Fruit fly (Drosophila melanogaster) whole organism, prepupa: ENCODE results near the gene CG6650.

ENCODE experiments used
- Blimp-1 ChIP-seq: fragments of 200-800 bp; sonication (Bioruptor generic); optimal IDR thresholded peaks from 3 replicates; lab custom pipeline; 2017; ENCODE audit warnings: missing biosample characterization, missing genetic modification characterization, mild to moderate bottlenecking, moderate library complexity, missing genetic modification reagents
- CG10631 ChIP-seq: fragments of 200-800 bp; sonication (Bioruptor generic); optimal IDR thresholded peaks from 2 replicates; lab custom pipeline; 2016; ENCODE audit warnings: missing biosample characterization, missing genetic modification characterization
- CG10669 ChIP-seq: fragments of 200-800 bp; sonication (Bioruptor generic); optimal IDR thresholded peaks from 3 replicates; lab custom pipeline; 2018; ENCODE audit warnings: missing biosample characterization, mild to moderate bottlenecking, missing genetic modification characterization, moderate library complexity
- CG11762 ChIP-seq: fragments of 200-800 bp; sonication (Bioruptor generic); optimal IDR thresholded peaks from 3 replicates; lab custom pipeline; 2016; ENCODE audit warnings: missing biosample characterization, missing genetic modification characterization; ENCODE audit not compliant: insufficient read depth
- CG11902 ChIP-seq: fragments of 200-800 bp; sonication (Bioruptor generic); optimal IDR thresholded peaks from 3 replicates; lab custom pipeline; 2016; ENCODE audit warnings: missing biosample characterization, missing genetic modification characterization
- CG15336 ChIP-seq: fragments of 200-800 bp; sonication (Bioruptor generic); IDR thresholded peaks from 2 replicates; pipeline ENCODE4 v1.3.6; 2022; ENCODE audit warnings: missing biosample characterization, missing genetic modification characterization
- CG1621 ChIP-seq: fragments of 200-800 bp; sonication (Bioruptor generic); optimal IDR thresholded peaks from 3 replicates; lab custom pipeline; 2018; ENCODE audit warnings: missing biosample characterization, mild to moderate bottlenecking, missing genetic modification characterization
- CG16779 ChIP-seq: fragments of 200-800 bp; sonication (Bioruptor generic); optimal IDR thresholded peaks from 3 replicates; lab custom pipeline; 2017; ENCODE audit warnings: missing biosample characterization, mild to moderate bottlenecking, missing genetic modification characterization
- CG3032 ChIP-seq: fragments of 200-800 bp; optimal IDR thresholded peaks from 2 replicates; lab custom pipeline; 2019; ENCODE audit warnings: missing biosample characterization, mild to moderate bottlenecking, missing genetic modification characterization, moderate library complexity
- CG31627 ChIP-seq: fragments of 200-800 bp; sonication (Bioruptor generic); optimal IDR thresholded peaks from 3 replicates; lab custom pipeline; 2016; ENCODE audit warnings: missing biosample characterization, missing genetic modification characterization
- CG32006 ChIP-seq: fragments of 200-800 bp; sonication (Bioruptor generic); optimal IDR thresholded peaks from 3 replicates; lab custom pipeline; 2017; ENCODE audit warnings: missing biosample characterization, mild to moderate bottlenecking, missing genetic modification characterization
- CG34406 ChIP-seq: fragments of 200-800 bp; sonication (Bioruptor generic); optimal IDR thresholded peaks from 3 replicates; lab custom pipeline; 2016; ENCODE audit warnings: missing biosample characterization, missing genetic modification characterization
- CG3919 ChIP-seq: fragments of 200-800 bp; sonication (Bioruptor generic); optimal IDR thresholded peaks from 3 replicates; lab custom pipeline; 2016; ENCODE audit warnings: missing biosample characterization, missing genetic modification characterization
- CG4318 ChIP-seq: fragments of 200-800 bp; sonication (Bioruptor generic); optimal IDR thresholded peaks from 3 replicates; lab custom pipeline; 2017; ENCODE audit warnings: missing biosample characterization, mild to moderate bottlenecking, missing genetic modification characterization
- CG6163 ChIP-seq: fragments of 200-800 bp; sonication (Bioruptor generic); IDR thresholded peaks from 3 replicates; pipeline ENCODE4 v1.3.6; 2022; ENCODE audit warnings: missing biosample characterization, missing genetic modification characterization
- CG6276 ChIP-seq: fragments of 200-800 bp; sonication (Bioruptor generic); optimal IDR thresholded peaks from 2 replicates; lab custom pipeline; 2017; ENCODE audit warnings: missing biosample characterization, mild to moderate bottlenecking, missing genetic modification characterization
- CG6792 ChIP-seq: fragments of 200-800 bp; sonication (Bioruptor generic); optimal IDR thresholded peaks from 3 replicates; lab custom pipeline; 2016; ENCODE audit warnings: missing biosample characterization, missing genetic modification characterization
- CG7368 ChIP-seq: fragments of 200-800 bp; sonication (Bioruptor generic); optimal IDR thresholded peaks from 3 replicates; lab custom pipeline; 2016; ENCODE audit warnings: missing biosample characterization, missing genetic modification characterization
- CG8119 ChIP-seq: fragments of 200-800 bp; sonication (Bioruptor generic); IDR thresholded peaks from 3 replicates; pipeline ENCODE4 v1.3.6; 2022; ENCODE audit warnings: missing biosample characterization, missing genetic modification characterization
- CG8319 ChIP-seq: fragments of 200-800 bp; sonication (Bioruptor generic); optimal IDR thresholded peaks from 3 replicates; lab custom pipeline; 2016; ENCODE audit warnings: missing biosample characterization, missing genetic modification characterization
- CG8632 ChIP-seq: fragments of 200-800 bp; sonication (Bioruptor generic); optimal IDR thresholded peaks from 3 replicates; lab custom pipeline; 2016; ENCODE audit warnings: missing biosample characterization, missing genetic modification characterization
- CG9139 ChIP-seq: fragments of 200-800 bp; sonication (Bioruptor generic); optimal IDR thresholded peaks from 3 replicates; lab custom pipeline; 2017; ENCODE audit warnings: missing biosample characterization, mild to moderate bottlenecking, missing genetic modification characterization
- Eip75B ChIP-seq: fragments of 200-800 bp; sonication (Bioruptor generic); optimal IDR thresholded peaks from 3 replicates; lab custom pipeline; 2016; ENCODE audit warnings: missing biosample characterization, missing genetic modification characterization
- Eip78C ChIP-seq: fragments of 200-800 bp; sonication (Bioruptor generic); peaks from one replicate; lab custom pipeline; 2016; ENCODE audit warnings: missing biosample characterization, missing genetic modification characterization
- Eip93F ChIP-seq: fragments of 200-800 bp; sonication (Bioruptor generic); optimal IDR thresholded peaks from 2 replicates; lab custom pipeline; 2016; ENCODE audit warnings: missing biosample characterization, mild to moderate bottlenecking, missing genetic modification characterization
- Ets21C ChIP-seq: fragments of 200-800 bp; sonication (Bioruptor generic); optimal IDR thresholded peaks from 3 replicates; lab custom pipeline; 2016; ENCODE audit warnings: missing biosample characterization, missing genetic modification characterization
- Ets96B ChIP-seq: fragments of 200-800 bp; optimal IDR thresholded peaks from 2 replicates; lab custom pipeline; 2019; ENCODE audit warnings: missing biosample characterization, mild to moderate bottlenecking, missing genetic modification characterization, moderate library complexity
- Gug ChIP-seq: fragments of 200-800 bp; sonication (Bioruptor generic); IDR thresholded peaks from 2 replicates; pipeline ENCODE4 v1.3.6; 2022; ENCODE audit warnings: missing biosample characterization, missing genetic modification characterization
- Hr38 ChIP-seq: sonication (Bioruptor generic); optimal IDR thresholded peaks from 2 replicates; lab custom pipeline; 2016; ENCODE audit warnings: missing biosample characterization, missing genetic modification characterization
- Hr39 ChIP-seq: fragments of 200-800 bp; sonication (Bioruptor generic); optimal IDR thresholded peaks from 2 replicates; lab custom pipeline; 2016; ENCODE audit warnings: missing biosample characterization, missing genetic modification characterization
- Hr4 ChIP-seq: fragments of 200-800 bp; sonication (Bioruptor generic); optimal IDR thresholded peaks from 3 replicates; lab custom pipeline; 2016; ENCODE audit warnings: missing biosample characterization, missing genetic modification characterization
- Lpt ChIP-seq: fragments of 200-800 bp; sonication (Bioruptor generic); optimal IDR thresholded peaks from 3 replicates; lab custom pipeline; 2016; ENCODE audit warnings: missing biosample characterization, missing genetic modification characterization
- Met ChIP-seq: fragments of 200-800 bp; sonication (Bioruptor generic); optimal IDR thresholded peaks from 3 replicates; lab custom pipeline; 2016; ENCODE audit warnings: missing biosample characterization, missing genetic modification characterization
- Sox102F ChIP-seq: fragments of 200-800 bp; sonication (Bioruptor generic); optimal IDR thresholded peaks from 2 replicates; lab custom pipeline; 2016; ENCODE audit warnings: missing biosample characterization, mild to moderate bottlenecking, missing genetic modification characterization
- Sox14 ChIP-seq: fragments of 200-800 bp; sonication (Bioruptor generic); optimal IDR thresholded peaks from 3 replicates; lab custom pipeline; 2016; ENCODE audit warnings: missing biosample characterization, missing genetic modification characterization
- achi ChIP-seq: fragments of 200-800 bp; sonication (Bioruptor generic); optimal IDR thresholded peaks from 3 replicates; lab custom pipeline; 2016; ENCODE audit warnings: missing biosample characterization, missing genetic modification characterization
- acj6 ChIP-seq: fragments of 200-800 bp; sonication (Bioruptor generic); optimal IDR thresholded peaks from 3 replicates; lab custom pipeline; 2016; ENCODE audit warnings: missing biosample characterization, missing genetic modification characterization
- cyc ChIP-seq: fragments of 200-800 bp; sonication (Bioruptor generic); optimal IDR thresholded peaks from 3 replicates; lab custom pipeline; 2016; ENCODE audit warnings: missing biosample characterization, missing genetic modification characterization
- dsx ChIP-seq: fragments of 200-800 bp; optimal IDR thresholded peaks from 3 replicates; lab custom pipeline; 2019; ENCODE audit warnings: missing biosample characterization, mild to moderate bottlenecking, missing genetic modification characterization, moderate library complexity; ENCODE audit not compliant: poor library complexity, severe bottlenecking
- eg ChIP-seq: fragments of 200-800 bp; sonication (Bioruptor generic); IDR thresholded peaks from 3 replicates; pipeline ENCODE4 v1.3.6; 2022; ENCODE audit warnings: missing biosample characterization, missing genetic modification characterization
- esn ChIP-seq: fragments of 200-800 bp; sonication (Bioruptor generic); optimal IDR thresholded peaks from 2 replicates; lab custom pipeline; 2016; ENCODE audit warnings: missing biosample characterization, mild to moderate bottlenecking, missing genetic modification characterization, moderate library complexity
- fd59A ChIP-seq: fragments of 200-800 bp; sonication (Bioruptor generic); optimal IDR thresholded peaks from 2 replicates; lab custom pipeline; 2017; ENCODE audit warnings: missing biosample characterization, mild to moderate bottlenecking, missing genetic modification characterization, missing genetic modification reagents
- fd85E ChIP-seq: fragments of 200-800 bp; sonication (Bioruptor generic); optimal IDR thresholded peaks from 3 replicates; lab custom pipeline; 2016; ENCODE audit warnings: missing biosample characterization, missing genetic modification characterization
- fkh ChIP-seq: fragments of 200-800 bp; sonication (Bioruptor generic); optimal IDR thresholded peaks from 3 replicates; lab custom pipeline; 2017; ENCODE audit warnings: missing biosample characterization, mild to moderate bottlenecking, missing genetic modification characterization, moderate library complexity
- lz ChIP-seq: fragments of 200-800 bp; sonication (Bioruptor generic); optimal IDR thresholded peaks from 3 replicates; lab custom pipeline; 2016; ENCODE audit warnings: missing biosample characterization, missing genetic modification characterization
- net ChIP-seq: fragments of 200-800 bp; sonication (Bioruptor generic); optimal IDR thresholded peaks from 3 replicates; lab custom pipeline; 2016; ENCODE audit warnings: missing biosample characterization, missing genetic modification characterization
- pdm3 ChIP-seq: fragments of 200-800 bp; sonication (Bioruptor generic); optimal IDR thresholded peaks from 3 replicates; lab custom pipeline; 2016; ENCODE audit warnings: missing biosample characterization, missing genetic modification characterization
- salr ChIP-seq, 2 experiments: fragments of 200-800 bp; sonication (Bioruptor generic); optimal IDR thresholded peaks; 3 replicates each; lab custom pipeline; 2016 to 2018; ENCODE audit warnings: missing biosample characterization in 2 of 2, missing genetic modification characterization in 2 of 2, mild to moderate bottlenecking in 1 of 2
- spab ChIP-seq: fragments of 200-800 bp; sonication (Bioruptor generic); optimal IDR thresholded peaks from 2 replicates; lab custom pipeline; 2017; ENCODE audit warnings: missing biosample characterization, mild to moderate bottlenecking, missing genetic modification characterization, missing genetic modification reagents
- ss ChIP-seq, 2 experiments: fragments of 200-800 bp; sonication (Bioruptor generic); optimal IDR thresholded peaks; 2 replicates in 1 of 2; 3 replicates in 1 of 2; lab custom pipeline; 2017 to 2018; ENCODE audit warnings: mild to moderate bottlenecking in 2 of 2, missing biosample characterization in 2 of 2, missing genetic modification characterization in 2 of 2, moderate library complexity in 1 of 2
- svp ChIP-seq: fragments of 200-800 bp; sonication (Bioruptor generic); peaks from one replicate; lab custom pipeline; 2016; ENCODE audit warnings: missing biosample characterization, missing genetic modification characterization
- topi ChIP-seq: fragments of 200-800 bp; sonication (Bioruptor generic); optimal IDR thresholded peaks from 3 replicates; lab custom pipeline; 2016; ENCODE audit warnings: missing biosample characterization, missing genetic modification characterization

The CG6650 gene

DNA sequence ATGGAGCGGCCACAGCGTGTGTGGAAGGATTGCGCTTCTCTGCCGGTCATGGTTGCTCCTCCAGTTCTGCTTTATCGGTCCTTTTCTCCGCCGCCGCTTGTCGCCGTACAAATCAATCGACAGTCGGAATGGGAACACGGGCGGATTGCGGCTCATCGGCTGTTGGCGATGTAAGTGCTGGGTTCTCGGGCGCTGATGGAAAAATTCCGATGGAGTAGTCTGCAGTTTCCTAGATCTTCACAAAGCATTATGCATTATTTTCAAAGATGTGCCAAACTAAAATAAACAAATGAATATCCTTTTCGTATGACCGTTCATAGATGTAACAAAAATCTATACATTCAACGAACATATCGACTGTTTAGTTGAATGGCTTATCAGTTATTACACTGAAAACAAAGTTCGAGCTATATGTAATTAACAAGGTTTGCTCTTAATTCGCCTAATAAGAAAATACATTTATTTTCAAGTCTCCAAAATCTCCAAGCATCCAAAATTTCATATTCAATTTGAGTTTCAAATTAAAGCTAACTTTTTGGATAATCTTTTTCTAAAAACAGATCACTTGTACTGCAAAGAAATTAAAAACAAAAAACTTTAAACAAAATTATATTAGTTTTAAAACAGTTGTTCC is 18.5 kb downstream of the CG6650 start, which contains the start of gene Neurl4:
TSS of gene Neurl4 (minus strand) at position 273 of the 634 bp plus-strand sequence.
- TF ChIP-seq Ets96B (tag; lab: Kevin White, UChicago) (peak; percentile 78), dsx (no peak), Hr39 (GFP tag; lab: Kevin White, UChicago) (no peak), fkh (GFP tag; lab: Kevin White, UChicago) (no peak), CG16779 (no peak), cyc (GFP tag; lab: Kevin White, UChicago) (no peak), ss (GFP tag; optimal IDR thresholded peaks at IDR 0.05; lab: Kevin White, UChicago) (no peak), CG31627 (GFP tag; lab: Kevin White, UChicago) (peak; percentile 87), fd85E (no peak), CG3919 (GFP tag; lab: Kevin White, UChicago) (no peak), pdm3 (GFP tag; lab: Kevin White, UChicago) (no peak), CG4318 (GFP tag; lab: Kevin White, UChicago) (no peak), CG8119 (peak; percentile 75), Hr38 (no peak), Gug (GFP tag; lab: Robert Waterston, UW) (peak; percentile 83), salr (GFP tag; optimal IDR thresholded peaks at IDR 0.05; lab: Kevin White, UChicago) (peak in 1 of 2 experiments; percentile 59), acj6 (GFP tag; lab: Kevin White, UChicago) (no peak), Ets21C (GFP tag; lab: Kevin White, UChicago) (peak; percentile 68), CG15336 (GFP tag; lab: Robert Waterston, UW) (peak; percentile 80), lz (GFP tag; lab: Kevin White, UChicago) (no peak), CG10669 (GFP tag; lab: Kevin White, UChicago) (no peak), Sox102F (GFP tag; lab: Kevin White, UChicago) (no peak), spab (GFP tag; lab: Kevin White, UChicago) (no peak), CG34406 (GFP tag; lab: Kevin White, UChicago) (peak; percentile 78), topi (GFP tag; lab: Kevin White, UChicago) (no peak), Blimp-1 (GFP tag; lab: Kevin White, UChicago) (no peak), Hr4 (GFP tag; lab: Kevin White, UChicago) (no peak), CG11762 (GFP tag; lab: Kevin White, UChicago) (peak; percentile 50), CG32006 (no peak), CG6792 (GFP tag; lab: Kevin White, UChicago) (no peak), CG6276 (GFP tag; lab: Kevin White, UChicago) (no peak), CG10631 (GFP tag; lab: Kevin White, UChicago) (no peak), Eip78C (GFP tag; lab: Kevin White, UChicago) (peak; percentile 93), net (GFP tag; lab: Kevin White, UChicago) (no peak), Lpt (no peak), achi (GFP tag; lab: Kevin White, UChicago) (no peak), CG8632 (GFP tag; lab: Kevin White, UChicago) (peak; percentile 77), CG8319 (GFP tag; lab: Kevin White, UChicago) (no peak), CG9139 (no peak), Eip93F (GFP tag; lab: Kevin White, UChicago) (no peak), CG11902 (GFP tag; lab: Kevin White, UChicago) (peak; percentile 30), CG6163 (GFP tag; lab: Robert Waterston, UW) (peak; percentile 87), CG7368 (GFP tag; lab: Kevin White, UChicago) (peak; percentile 56), Met (no peak), esn (GFP tag; lab: Kevin White, UChicago) (no peak), CG1621 (tag; lab: Kevin White, UChicago) (peak; percentile 50), CG3032 (tag; lab: Kevin White, UChicago) (peak; percentile 74), Eip75B (GFP tag; lab: Kevin White, UChicago) (no peak), fd59A (peak; percentile 48), eg (GFP tag; lab: Robert Waterston, UW) (peak; percentile 76), svp (GFP tag; lab: Kevin White, UChicago) (no peak), Sox14 (GFP tag; lab: Kevin White, UChicago) (no peak)
